Worm (Caenorhabditis elegans): ENCODE results near the gene ugt-42.
A peak's percentile ranks its signal among the peaks of the same experiment; 100 is the strongest.

The ugt-42 gene

DNA sequence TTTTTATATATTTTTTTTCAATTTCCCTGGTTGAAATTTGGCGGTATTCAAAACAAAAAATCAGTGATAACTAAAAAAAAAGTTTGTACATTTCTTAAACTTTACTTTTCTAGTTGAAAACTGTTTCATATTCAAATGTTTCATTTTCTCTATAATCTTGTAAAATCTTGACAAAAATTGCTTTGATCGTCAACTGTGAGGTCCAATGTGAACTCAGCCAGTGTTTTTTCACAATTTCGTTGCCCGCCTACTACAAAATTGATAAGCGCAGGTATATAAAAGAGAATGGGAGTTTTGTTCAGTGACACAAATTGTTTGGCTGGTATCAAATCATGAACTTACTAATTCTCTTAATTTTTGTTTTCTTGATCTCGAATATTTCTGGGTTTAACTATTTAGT lies at the start of gene ugt-42:
ugt-42 (plus strand) TSS at position 301 of the 400 bp plus-strand sequence.
- no peak for TF ChIP-seq unc-39 (tag; optimal IDR thresholded peaks at IDR 0.05)
- TF ChIP-seq pqm-1 (tag; optimal IDR thresholded peaks at IDR 0.05), result no peak
- TF ChIP-seq nhr-23 (tag; optimal IDR thresholded peaks at IDR 0.05), result no peak
- no peak for TF ChIP-seq nhr-237 (tag; optimal IDR thresholded peaks at IDR 0.05)
- TF ChIP-seq elt-3 (tag; optimal IDR thresholded peaks at IDR 0.05), result no peak

- TF ChIP-seq elt-1 (tag; optimal IDR thresholded peaks at IDR 0.05) (peak; percentile 85), aly-2 (tag; optimal IDR thresholded peaks at IDR 0.05) (no peak), nhr-23 (tag; optimal IDR thresholded peaks at IDR 0.05) (peak; percentile 58), fkh-2 (tag; optimal IDR thresholded peaks at IDR 0.05) (no peak)
These were observed 49.2 kb upstream of the ugt-42 start for ce11 chrV:597823-598222.

- TF ChIP-seq nhr-12 (tag; optimal IDR thresholded peaks at IDR 0.05) (no peak), mml-1 (tag; optimal IDR thresholded peaks at IDR 0.05) (no peak), pqm-1 (tag; optimal IDR thresholded peaks at IDR 0.05) (no peak), tbx-2 (tag; optimal IDR thresholded peaks at IDR 0.05) (no peak), nhr-28 (tag; optimal IDR thresholded peaks at IDR 0.05) (no peak), unc-62 (GFP tag; optimal IDR thresholded peaks at IDR 0.05) (no peak), elt-2 (tag; optimal IDR thresholded peaks at IDR 0.05) (no peak), ztf-11 (tag; optimal IDR thresholded peaks at IDR 0.05) (no peak), hmg-11 (tag; optimal IDR thresholded peaks at IDR 0.05) (no peak), aly-2 (tag; optimal IDR thresholded peaks at IDR 0.05) (no peak), nhr-67 (tag; optimal IDR thresholded peaks at IDR 0.05) (no peak), nhr-43 (tag; optimal IDR thresholded peaks at IDR 0.05; ENCODE audit: poor library complexity, severe bottlenecking) (no peak), mdl-1 (tag; optimal IDR thresholded peaks at IDR 0.05) (no peak), nhr-11 (tag; optimal IDR thresholded peaks at IDR 0.05) (no peak), fos-1 (tag; optimal IDR thresholded peaks at IDR 0.05) (no peak), lin-15B (tag; optimal IDR thresholded peaks at IDR 0.05) (no peak)
These were observed 48.4 kb upstream of the ugt-42 start for ce11 chrV:598626-599025.

- TF ChIP-seq nhr-25 (tag; optimal IDR thresholded peaks at IDR 0.05) (no peak), R02D3.7 (tag; optimal IDR thresholded peaks at IDR 0.05) (no peak), aly-2 (tag; optimal IDR thresholded peaks at IDR 0.05) (no peak), ceh-9 (tag; optimal IDR thresholded peaks at IDR 0.05) (no peak), nhr-77 (tag; optimal IDR thresholded peaks at IDR 0.05) (no peak), nhr-67 (tag; optimal IDR thresholded peaks at IDR 0.05) (no peak), lin-15B (tag; optimal IDR thresholded peaks at IDR 0.05) (no peak), unc-39 (tag; optimal IDR thresholded peaks at IDR 0.05) (no peak), egl-27 (tag; optimal IDR thresholded peaks at IDR 0.05) (no peak), ceh-16 (tag; optimal IDR thresholded peaks at IDR 0.05) (no peak), tbx-2 (tag; optimal IDR thresholded peaks at IDR 0.05) (no peak), eor-1 (tag; optimal IDR thresholded peaks at IDR 0.05) (no peak)
These were observed 47.2 kb upstream of the ugt-42 start for ce11 chrV:599783-600182.

DNA sequence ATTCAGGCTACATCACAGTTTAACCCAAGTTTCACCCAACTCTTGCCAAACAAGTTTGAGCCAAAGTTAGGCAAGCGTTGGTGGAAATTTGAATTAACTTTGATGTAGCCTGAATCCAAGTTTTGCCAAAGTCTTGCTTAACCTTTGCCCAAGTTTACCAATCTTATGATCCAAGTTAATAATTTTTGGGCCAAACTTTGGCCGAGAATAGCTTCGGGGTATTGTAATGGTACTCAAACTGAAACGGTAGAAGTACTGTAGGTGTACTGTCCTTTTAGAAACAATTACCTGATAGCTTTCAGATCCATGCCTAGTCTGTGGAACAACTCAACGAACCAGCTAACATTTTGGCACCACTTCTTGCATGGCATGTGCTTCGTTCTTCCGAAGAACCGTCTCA lies 46.8 kb upstream of the ugt-42 start, which contains the start of gene nhr-251:
nhr-251 (plus strand) TSS at position 301 of the 400 bp plus-strand sequence.
- no peak for TF ChIP-seq nhr-25 (tag; optimal IDR thresholded peaks at IDR 0.05)

- TF ChIP-seq nhr-11 (tag; optimal IDR thresholded peaks at IDR 0.05) (no peak), ceh-16 (tag; optimal IDR thresholded peaks at IDR 0.05) (no peak), pqm-1 (tag; optimal IDR thresholded peaks at IDR 0.05) (no peak), pha-4 (tag; optimal IDR thresholded peaks at IDR 0.05) (no peak), nhr-77 (tag; optimal IDR thresholded peaks at IDR 0.05) (no peak), lin-15B (tag; optimal IDR thresholded peaks at IDR 0.05) (no peak), skn-1 (tag; optimal IDR thresholded peaks at IDR 0.05) (no peak), jun-1 (tag; optimal IDR thresholded peaks at IDR 0.05) (no peak), ZK546.5 (tag; optimal IDR thresholded peaks at IDR 0.05) (no peak), aly-2 (tag; optimal IDR thresholded peaks at IDR 0.05) (no peak), sea-2 (GFP tag; optimal IDR thresholded peaks at IDR 0.05) (no peak), R02D3.7 (tag; optimal IDR thresholded peaks at IDR 0.05) (no peak), lin-39 (tag; optimal IDR thresholded peaks at IDR 0.05) (no peak), egl-27 (tag; optimal IDR thresholded peaks at IDR 0.05) (no peak), nhr-237 (tag; optimal IDR thresholded peaks at IDR 0.05) (no peak), ztf-11 (tag; optimal IDR thresholded peaks at IDR 0.05) (no peak), ama-1 (optimal IDR thresholded peaks at IDR 0.05) (no peak), elt-2 (tag; optimal IDR thresholded peaks at IDR 0.05) (no peak), elt-1 (tag; optimal IDR thresholded peaks at IDR 0.05) (no peak)
These were observed 42.9 kb upstream of the ugt-42 start, which contains the start of gene srlf-37 for ce11 chrV:604105-604504. Gene srlf-37, minus strand, starts transcription at chrV:604205.
